Fruit fly (Drosophila melanogaster): ENCODE results near the gene Madm.
A peak's percentile ranks its signal among the peaks of the same experiment; 100 is the strongest.

Gene Madm

dm6 chr3R:5789025-5789953 is 47.0 kb downstream of the Madm start, which contains the start of the genes Hat1 and Rpn5 (continued):
- TF ChIP-seq luna (GFP tag; optimal IDR thresholded peaks at IDR 0.05) (peak; percentile 80), Mad (GFP tag; optimal IDR thresholded peaks at IDR 0.05) (peak; percentile 88), CG4404 (GFP tag; IDR thresholded peaks at IDR 0.05) (peak; percentile 83), Doc2 (GFP tag; IDR thresholded peaks at IDR 0.05) (no peak), CG1024 (GFP tag; IDR thresholded peaks at IDR 0.05) (no peak), toy (GFP tag; IDR thresholded peaks at IDR 0.05) (peak; percentile 36; the same call in 1 of the 2 replicates), Poxn (GFP tag; IDR thresholded peaks at IDR 0.05) (0 out of 2 replicates have a peak, but pooled peaks have one; percentile 31), CG12942 (GFP tag; optimal IDR thresholded peaks at IDR 0.05) (peak; percentile 88), CG15601 (tag; optimal IDR thresholded peaks at IDR 0.05) (peak; percentile 53), mirr (GFP tag; optimal IDR thresholded peaks at IDR 0.05) (peak; percentile 23), CG3995 (GFP tag; optimal IDR thresholded peaks at IDR 0.05) (peak; percentile 93), her (GFP tag; optimal IDR thresholded peaks at IDR 0.05) (peak; percentile 78), CG14667 (GFP tag; IDR thresholded peaks at IDR 0.05) (peak; percentile 33; the same call in 1 of the 2 replicates), so (GFP tag; IDR thresholded peaks at IDR 0.05) (no peak), sr (GFP tag; IDR thresholded peaks at IDR 0.05) (no peak), bsh (GFP tag; optimal IDR thresholded peaks at IDR 0.05) (peak; percentile 11 to 60), ase (GFP tag; IDR thresholded peaks at IDR 0.05) (peak; percentile 51; the same call in 1 of the 3 replicates), sens-2 (GFP tag; IDR thresholded peaks at IDR 0.05) (no peak), CG8765 (GFP tag; IDR thresholded peaks at IDR 0.05) (0 out of 2 replicates have a peak, but pooled peaks have one; percentile 33), sc (optimal IDR thresholded peaks at IDR 0.05) (no peak), sc (GFP tag; optimal IDR thresholded peaks at IDR 0.05) (peak; percentile 63), CG17328 (GFP tag; IDR thresholded peaks at IDR 0.05) (peak; percentile 41; the same call in 1 of the 2 replicates), mld (GFP tag; IDR thresholded peaks at IDR 0.05; ENCODE audit: partially characterized antibody) (peak; percentile 48; the same call in 1 of the 3 replicates), Mes4 (GFP tag; optimal IDR thresholded peaks at IDR 0.05) (peak; percentile 83), CG6654 (GFP tag; optimal IDR thresholded peaks at IDR 0.05) (peak; percentile 49), CG16813 (GFP tag; IDR thresholded peaks at IDR 0.05; ENCODE audit: partially characterized antibody) (peak; percentile 78), zf30C (GFP tag; optimal IDR thresholded peaks at IDR 0.05) (no peak), CG31441 (GFP tag; IDR thresholded peaks at IDR 0.05) (peak; percentile 81; the same call in 1 of the 2 replicates), hth (optimal IDR thresholded peaks at IDR 0.05) (no peak), CG2199 (GFP tag; IDR thresholded peaks at IDR 0.05) (no peak), CG12236 (GFP tag; optimal IDR thresholded peaks at IDR 0.05) (peak; percentile 69), ab (GFP tag; optimal IDR thresholded peaks at IDR 0.05) (peak; percentile 82), abd-A (tag; optimal IDR thresholded peaks at IDR 0.05) (no peak), ro (GFP tag; IDR thresholded peaks at IDR 0.05) (no peak), p53 (GFP tag; optimal IDR thresholded peaks at IDR 0.05) (peak; percentile 73), CG4328 (GFP tag; optimal IDR thresholded peaks at IDR 0.05) (peak; percentile 59), PHDP (tag; optimal IDR thresholded peaks at IDR 0.05) (peak; percentile 66), HmgD (GFP tag; optimal IDR thresholded peaks at IDR 0.05) (peak; percentile 88), aop (GFP tag; IDR thresholded peaks at IDR 0.05) (no peak), dimm (GFP tag; IDR thresholded peaks at IDR 0.05) (no peak), CG34224 (GFP tag; IDR thresholded peaks at IDR 0.05; ENCODE audit: partially characterized antibody) (peak; percentile 76), kay (GFP tag; optimal IDR thresholded peaks at IDR 0.05) (peak; percentile 87), dm (GFP tag; optimal IDR thresholded peaks at IDR 0.05) (peak; percentile 82), Nf-YC (tag; optimal IDR thresholded peaks at IDR 0.05) (peak; percentile 69), da (GFP tag; optimal IDR thresholded peaks at IDR 0.05) (peak; percentile 72), chn (GFP tag; optimal IDR thresholded peaks at IDR 0.05) (peak; percentile 91), chif (GFP tag; optimal IDR thresholded peaks at IDR 0.05) (peak; percentile 89 to 90), bigmax (GFP tag; optimal IDR thresholded peaks at IDR 0.05) (no peak), wdn (GFP tag; IDR thresholded peaks at IDR 0.05) (no peak), dpn (GFP tag; optimal IDR thresholded peaks at IDR 0.05) (peak; percentile 89 to 94)

Data from whole organism, embryonic.